Worm (Caenorhabditis elegans) whole organism, young adult: ENCODE measurements around the gene Y61A9LA.3.
A peak's percentile ranks its signal among the peaks of the same experiment; 100 is the strongest.

Experiments used
- B0019.2 ChIP-seq: fragments of 200-800 bp; sonication (Bioruptor generic); conservative IDR thresholded peaks from 2 replicates; pipeline ENCODE4 v1.3.6; 2022; ENCODE audit warnings: missing genetic modification reagents, missing genetic modification characterization, missing compliant biosample characterization
- B0261.1 ChIP-seq: sonication (generic microtip); optimal IDR thresholded peaks from 2 replicates; lab custom pipeline; 2016; ENCODE audit warnings: mild to moderate bottlenecking, missing genetic modification characterization, moderate library complexity, missing compliant biosample characterization
- B0336.3 ChIP-seq: fragments of 200-800 bp; sonication (Bioruptor generic); IDR thresholded peaks from 2 replicates; pipeline ENCODE4 v1.3.6; 2022; ENCODE audit warnings: missing genetic modification characterization, missing compliant biosample characterization
- C17E4.6 ChIP-seq: fragments of 200-800 bp; sonication (Bioruptor generic); IDR thresholded peaks from 2 replicates; pipeline ENCODE4 v1.3.6; 2022; ENCODE audit warnings: missing genetic modification reagents, missing genetic modification characterization, missing compliant biosample characterization
- D2030.7 ChIP-seq: fragments of 200-800 bp; sonication (Bioruptor generic); IDR thresholded peaks from 2 replicates; pipeline ENCODE4 v1.3.6; 2022; ENCODE audit warnings: missing genetic modification reagents, missing genetic modification characterization, missing compliant biosample characterization
- F57A8.1 ChIP-seq: fragments of 200-800 bp; sonication (Bioruptor generic); optimal IDR thresholded peaks from 2 replicates; lab custom pipeline; 2018; ENCODE audit warnings: mild to moderate bottlenecking, missing genetic modification characterization, moderate library complexity, missing compliant biosample characterization
- T26A5.8 ChIP-seq: sonication (generic microtip); optimal IDR thresholded peaks from 2 replicates; lab custom pipeline; 2016; ENCODE audit warnings: missing genetic modification characterization, missing compliant biosample characterization
- Y53F4B.3 ChIP-seq: fragments of 200-800 bp; sonication (Bioruptor generic); IDR thresholded peaks from 2 replicates; pipeline ENCODE4 v1.3.6; 2022; ENCODE audit warnings: missing genetic modification reagents, missing genetic modification characterization, missing compliant biosample characterization
- Y56A3A.18 ChIP-seq: fragments of 200-800 bp; sonication (Bioruptor generic); IDR thresholded peaks from 2 replicates; pipeline ENCODE4 v1.3.6; 2022; ENCODE audit warnings: missing genetic modification reagents, missing genetic modification characterization, missing compliant biosample characterization
- ZK185.1 ChIP-seq: sonication (generic microtip); optimal IDR thresholded peaks from 2 replicates; lab custom pipeline; 2016; ENCODE audit warnings: mild to moderate bottlenecking, missing genetic modification characterization, missing compliant biosample characterization; ENCODE audit not compliant: poor library complexity, severe bottlenecking
- akir-1 ChIP-seq: fragments of 200-800 bp; sonication (Bioruptor generic); optimal IDR thresholded peaks from 2 replicates; lab custom pipeline; 2018; ENCODE audit warnings: mild to moderate bottlenecking, missing genetic modification characterization, moderate library complexity, missing compliant biosample characterization
- aptf-3 ChIP-seq: fragments of 200-800 bp; sonication (Bioruptor generic); IDR thresholded peaks from 2 replicates; pipeline ENCODE4 v1.3.6; 2022; ENCODE audit warnings: missing genetic modification characterization, missing compliant biosample characterization
- atf-7 ChIP-seq: sonication (generic microtip); optimal IDR thresholded peaks from 2 replicates; lab custom pipeline; 2017; ENCODE audit warnings: mild to moderate bottlenecking, missing genetic modification characterization, missing compliant biosample characterization
- attf-6 ChIP-seq: fragments of 200-800 bp; sonication (Bioruptor generic); IDR thresholded peaks from 2 replicates; pipeline ENCODE4 v1.3.6; 2022; ENCODE audit warnings: missing genetic modification reagents, missing genetic modification characterization, missing compliant biosample characterization
- bed-1 ChIP-seq: fragments of 200-800 bp; sonication (Bioruptor generic); IDR thresholded peaks from 2 replicates; pipeline ENCODE4 v1.3.6; 2022; ENCODE audit warnings: missing genetic modification reagents, missing genetic modification characterization, missing compliant biosample characterization
- ccch-3 ChIP-seq: fragments of 200-800 bp; sonication (Bioruptor generic); optimal IDR thresholded peaks from 2 replicates; lab custom pipeline; 2018; ENCODE audit warnings: mild to moderate bottlenecking, missing genetic modification characterization, missing compliant biosample characterization
- cebp-1 ChIP-seq, 2 experiments: fragments of 200-800 bp in 1 of 2; sonication (Bioruptor generic) in 1 of 2; sonication (generic microtip) in 1 of 2; IDR thresholded peaks in 1 of 2; optimal IDR thresholded peaks in 1 of 2; 2 replicates each; pipeline versions ENCODE4 v1.3.6 to Lab custom; 2017 to 2022; ENCODE audit warnings: missing compliant biosample characterization in 2 of 2, missing genetic modification characterization in 2 of 2, mild to moderate bottlenecking in 1 of 2, missing genetic modification reagents in 1 of 2, moderate library complexity in 1 of 2
- ceh-91 ChIP-seq: fragments of 200-800 bp; sonication (Bioruptor generic); IDR thresholded peaks from 2 replicates; pipeline ENCODE4 v1.3.6; 2022; ENCODE audit warnings: missing genetic modification reagents, missing genetic modification characterization, missing compliant biosample characterization
- die-1 ChIP-seq: sonication (generic microtip); optimal IDR thresholded peaks from 2 replicates; lab custom pipeline; 2016; ENCODE audit warnings: missing genotype, mild to moderate bottlenecking, missing genetic modification characterization, missing compliant biosample characterization
- dox-1 ChIP-seq: fragments of 200-800 bp; sonication (Bioruptor generic); IDR thresholded peaks from 2 replicates; pipeline ENCODE4 v1.3.6; 2022; ENCODE audit warnings: missing genetic modification reagents, missing genetic modification characterization, missing compliant biosample characterization
- egl-18 ChIP-seq: fragments of 200-800 bp; sonication (Bioruptor generic); IDR thresholded peaks from 2 replicates; pipeline ENCODE4 v1.3.6; 2022; ENCODE audit warnings: missing genetic modification reagents, missing genetic modification characterization, missing compliant biosample characterization
- egrh-3 ChIP-seq: fragments of 200-800 bp; sonication (Bioruptor generic); IDR thresholded peaks from 2 replicates; pipeline ENCODE4 v1.3.6; 2022; ENCODE audit warnings: missing genetic modification reagents, missing genetic modification characterization, missing compliant biosample characterization
- ets-4 ChIP-seq: fragments of 200-800 bp; sonication (Bioruptor generic); optimal IDR thresholded peaks from 2 replicates; lab custom pipeline; 2018; ENCODE audit warnings: mild to moderate bottlenecking, missing genetic modification characterization, missing compliant biosample characterization
- fkh-3 ChIP-seq: sonication (generic microtip); optimal IDR thresholded peaks from 2 replicates; lab custom pipeline; 2016; ENCODE audit warnings: mild to moderate bottlenecking, missing genetic modification characterization, missing compliant biosample characterization
- him-1 ChIP-seq: sonication (generic microtip); optimal IDR thresholded peaks from 2 replicates; lab custom pipeline; 2016; ENCODE audit warnings: missing genotype, missing genetic modification reagents, missing genetic modification characterization, missing compliant biosample characterization
- hlh-12 ChIP-seq: sonication (generic microtip); optimal IDR thresholded peaks from 2 replicates; lab custom pipeline; 2016; ENCODE audit warnings: missing genetic modification characterization, missing compliant biosample characterization
- hmg-1.2 ChIP-seq: fragments of 200-800 bp; sonication (Bioruptor generic); IDR thresholded peaks from 2 replicates; pipeline ENCODE4 v1.3.6; 2022; ENCODE audit warnings: missing genetic modification reagents, missing genetic modification characterization, missing compliant biosample characterization
- lag-1 ChIP-seq: fragments of 200-800 bp; sonication (Bioruptor generic); IDR thresholded peaks from 2 replicates; pipeline ENCODE4 v1.3.6; 2022; ENCODE audit warnings: missing genetic modification reagents, missing genetic modification characterization, missing compliant biosample characterization
- let-607 ChIP-seq, 2 experiments: fragments of 200-800 bp in 1 of 2; sonication (Bioruptor generic) in 1 of 2; sonication (generic microtip) in 1 of 2; optimal IDR thresholded peaks; 2 replicates each; lab custom pipeline; 2016 to 2018; ENCODE audit warnings: mild to moderate bottlenecking in 2 of 2, missing compliant biosample characterization in 2 of 2, missing genetic modification characterization in 2 of 2, moderate library complexity in 2 of 2, missing genotype in 1 of 2
- lin-40 ChIP-seq: sonication (generic microtip); optimal IDR thresholded peaks from 2 replicates; lab custom pipeline; 2016; ENCODE audit warnings: missing genetic modification characterization, mild to moderate bottlenecking, missing compliant biosample characterization, missing genotype, missing genetic modification reagents
- lin-54 ChIP-seq: fragments of 200-800 bp; sonication (Bioruptor generic); optimal IDR thresholded peaks from 2 replicates; lab custom pipeline; 2018; ENCODE audit warnings: mild to moderate bottlenecking, missing genetic modification characterization, missing compliant biosample characterization
- madf-8 ChIP-seq: fragments of 200-800 bp; sonication (Bioruptor generic); conservative IDR thresholded peaks from 2 replicates; pipeline ENCODE4 v1.3.6; 2022; ENCODE audit warnings: missing genetic modification reagents, missing genetic modification characterization, missing compliant biosample characterization
- mxl-1 ChIP-seq: sonication (generic microtip); optimal IDR thresholded peaks from 2 replicates; lab custom pipeline; 2016; ENCODE audit warnings: missing genetic modification characterization, missing compliant biosample characterization
- nfya-1 ChIP-seq: sonication (generic microtip); optimal IDR thresholded peaks from 2 replicates; lab custom pipeline; 2017; ENCODE audit warnings: antibody characterized with exemption, missing compliant biosample characterization, missing genetic modification characterization, borderline replicate concordance; ENCODE audit not compliant: insufficient read depth
- nfyb-1 ChIP-seq: fragments of 200-800 bp; sonication (Bioruptor generic); IDR thresholded peaks from 2 replicates; pipeline ENCODE4 v1.3.6; 2022; ENCODE audit warnings: missing genetic modification reagents, missing genetic modification characterization, missing compliant biosample characterization
- nhr-179 ChIP-seq: sonication (generic microtip); optimal IDR thresholded peaks from 2 replicates; lab custom pipeline; 2016; ENCODE audit warnings: mild to moderate bottlenecking, missing genetic modification characterization, missing compliant biosample characterization
- nhr-90 ChIP-seq: sonication (generic microtip); optimal IDR thresholded peaks from 2 replicates; lab custom pipeline; 2016; ENCODE audit warnings: missing genotype, mild to moderate bottlenecking, missing genetic modification characterization, missing compliant biosample characterization
- pha-4 ChIP-seq: fragments of 150-350 bp; sonication (generic microtip); optimal IDR thresholded peaks from 2 replicates; lab custom pipeline; 2014; ENCODE audit warnings: missing biosample characterization, missing genetic modification reagents, missing genetic modification characterization
- repo-1 ChIP-seq: sonication (generic microtip); optimal IDR thresholded peaks from 2 replicates; lab custom pipeline; 2017; ENCODE audit warnings: mild to moderate bottlenecking, missing genetic modification characterization, missing compliant biosample characterization
- rpc-1 ChIP-seq, 2 experiments: fragments of 150-350 bp in 1 of 2; sonication (generic microtip) in 1 of 2; optimal IDR thresholded peaks; 2 replicates each; lab custom pipeline; 2014 to 2018; ENCODE audit warnings: missing biosample characterization in 1 of 2, missing genetic modification characterization in 1 of 2, missing genetic modification reagents in 1 of 2, missing genotype in 1 of 2
- tbx-9 ChIP-seq: sonication (generic microtip); optimal IDR thresholded peaks from 2 replicates; lab custom pipeline; 2016; ENCODE audit warnings: borderline replicate concordance, missing genetic modification characterization, inconsistent platforms, missing compliant biosample characterization
- ztf-18 ChIP-seq: sonication (generic microtip); optimal IDR thresholded peaks from 2 replicates; lab custom pipeline; 2016; ENCODE audit warnings: missing genotype, mild to moderate bottlenecking, missing genetic modification characterization, missing compliant biosample characterization
- ztf-26 ChIP-seq: sonication (generic microtip); optimal IDR thresholded peaks from 2 replicates; lab custom pipeline; 2017; ENCODE audit warnings: missing genetic modification characterization, missing compliant biosample characterization

Gene Y61A9LA.3

DNA sequence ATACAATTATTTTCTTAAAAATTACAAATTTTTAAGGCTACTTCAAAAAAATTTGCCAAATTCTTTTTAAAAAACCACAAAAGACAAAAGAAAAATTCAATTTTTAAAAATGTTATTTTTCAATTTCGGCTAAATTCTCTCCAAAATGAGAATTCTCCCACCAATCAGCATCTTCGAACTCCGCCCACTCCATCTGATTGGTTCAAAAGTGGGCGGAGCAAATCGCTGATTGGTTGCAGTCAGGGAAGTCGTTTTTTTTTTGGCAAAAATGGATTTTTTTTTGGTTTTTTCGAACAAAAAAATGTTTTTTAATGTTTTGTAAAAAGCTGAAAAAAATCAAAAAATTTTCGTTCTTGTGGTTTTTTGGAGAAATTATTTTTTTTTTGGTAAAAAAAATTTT, 31.1 kb upstream of the Y61A9LA.3 start:
- TF ChIP-seq fkh-3 = no peak
- TF ChIP-seq pha-4 = no peak
- TF ChIP-seq nfyb-1 (GFP tag; lab: Robert Waterston, UW) = peak; percentile 76
- TF ChIP-seq B0019.2 (GFP tag; lab: Robert Waterston, UW) = no peak

DNA sequence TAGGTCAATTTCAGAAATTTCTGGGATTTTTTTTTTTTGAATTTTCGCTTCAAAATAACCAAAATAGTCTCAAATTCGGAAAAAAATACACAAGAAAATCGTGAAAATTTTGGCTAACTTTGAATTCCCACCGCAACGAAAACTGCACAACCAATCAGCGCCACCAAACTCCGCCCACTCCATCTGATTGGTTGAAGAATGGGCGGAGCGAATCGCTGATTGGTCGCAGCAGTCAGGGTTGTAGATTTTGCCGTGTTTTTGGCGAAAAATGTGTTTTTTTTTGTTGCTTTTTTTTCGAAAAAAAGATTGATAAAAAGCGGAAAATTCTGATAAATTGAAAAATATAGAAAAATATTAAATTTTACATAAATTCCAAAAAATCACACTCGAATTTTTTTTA, 24.1 kb upstream of the Y61A9LA.3 start:
- TF ChIP-seq egrh-3 (GFP tag; lab: Robert Waterston, UW) (no peak), nfyb-1 (GFP tag; lab: Robert Waterston, UW) (peak; percentile 45; the same call in 1 of the 2 replicates), C17E4.6 (no peak), lin-54 (no peak), ceh-91 (GFP tag; lab: Robert Waterston, UW) (no peak), F57A8.1 (GFP tag; lab: Kevin White, UChicago) (no peak)

DNA sequence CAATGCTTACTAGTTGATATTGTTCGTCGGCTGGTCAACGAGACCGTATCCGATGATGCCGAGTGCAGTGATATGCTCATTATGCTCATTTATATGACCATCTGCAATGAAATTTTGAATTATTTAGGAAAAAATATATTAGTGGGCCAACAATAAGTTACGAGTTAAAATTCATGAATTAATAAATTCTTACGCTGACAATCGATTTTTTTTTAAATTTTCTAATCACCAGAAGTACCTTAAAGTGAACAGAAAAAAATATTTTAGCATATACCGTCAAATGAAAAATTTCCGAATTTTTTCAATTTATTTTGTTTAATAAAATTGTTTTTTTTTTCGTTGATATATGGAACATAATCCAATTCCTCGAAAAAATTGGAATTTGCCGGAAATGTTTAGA, 21.7 kb upstream of the Y61A9LA.3 start, which contains the start of gene sos-1:
sos-1 (minus strand) TSS at position 101 of the 400 bp plus-strand sequence.
- no peak for TF ChIP-seq nfyb-1 (GFP tag; lab: Robert Waterston, UW)
- TF ChIP-seq akir-1 (GFP tag; lab: Kevin White, UChicago) = no peak
- no peak for TF ChIP-seq bed-1 (GFP tag; lab: Robert Waterston, UW)
- no peak for TF ChIP-seq atf-7 (tag; lab: Kevin White, UChicago)
- no peak for TF ChIP-seq repo-1 (tag; lab: Kevin White, UChicago)
- TF ChIP-seq die-1 (tag; lab: Kevin White, UChicago) = no peak
- TF ChIP-seq aptf-3 (GFP tag; lab: Robert Waterston, UW) = no peak
- TF ChIP-seq attf-6 (GFP tag; lab: Robert Waterston, UW) = no peak
- no peak for TF ChIP-seq madf-8
- TF ChIP-seq F57A8.1 (GFP tag; lab: Kevin White, UChicago) = no peak
- TF ChIP-seq nhr-90 (tag; lab: Kevin White, UChicago) = no peak
- no peak for TF ChIP-seq tbx-9 (tag; lab: Kevin White, UChicago)
- TF ChIP-seq Y56A3A.18 (GFP tag; lab: Robert Waterston, UW) = no peak
- no peak for TF ChIP-seq ztf-18 (tag; lab: Kevin White, UChicago)
- TF ChIP-seq cebp-1 (GFP tag; IDR thresholded peaks at IDR 0.05; lab: Robert Waterston, UW) = no peak
- TF ChIP-seq cebp-1 (tag; optimal IDR thresholded peaks at IDR 0.05; lab: Kevin White, UChicago) = no peak
- no peak for TF ChIP-seq ets-4
- TF ChIP-seq egrh-3 (GFP tag; lab: Robert Waterston, UW) = no peak
- TF ChIP-seq T26A5.8 = no peak

DNA sequence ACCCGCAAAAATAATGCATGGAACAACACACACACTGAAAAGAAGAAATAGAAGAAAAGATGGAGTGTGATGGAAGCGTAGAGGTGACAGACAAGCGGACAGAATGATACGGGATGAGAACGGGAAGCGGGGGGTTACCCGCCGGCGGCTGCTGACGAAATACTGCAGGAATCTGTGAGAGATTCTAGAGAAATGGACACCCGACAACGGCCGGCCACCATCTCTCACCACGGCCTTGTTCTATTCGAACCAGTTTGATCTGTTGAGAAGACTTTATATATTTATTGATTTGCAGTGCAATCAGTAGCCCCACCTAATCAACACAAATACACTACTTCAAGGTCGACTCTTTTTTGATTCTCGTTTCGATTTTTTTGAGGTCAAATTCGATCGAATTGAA, 20.5 kb upstream of the Y61A9LA.3 start:
- no peak for TF ChIP-seq lag-1 (GFP tag; lab: Robert Waterston, UW)
- TF ChIP-seq Y56A3A.18 (GFP tag; lab: Robert Waterston, UW) = no peak
- TF ChIP-seq nfya-1 (tag; lab: Kevin White, UChicago) = no peak
- TF ChIP-seq hlh-12 (tag; lab: Kevin White, UChicago) = no peak
- TF ChIP-seq rpc-1 (optimal IDR thresholded peaks at IDR 0.05; lab: Kevin White, UChicago) = no peak
- TF ChIP-seq rpc-1 (tag; optimal IDR thresholded peaks at IDR 0.05; lab: Kevin White, UChicago) = no peak
- no peak for TF ChIP-seq ZK185.1 (tag; lab: Kevin White, UChicago)
- peak in 1 of 2 experiments; percentile 7 for TF ChIP-seq let-607 (tag; optimal IDR thresholded peaks at IDR 0.05; lab: Kevin White, UChicago)
- TF ChIP-seq ccch-3 (GFP tag; lab: Kevin White, UChicago) = no peak
- no peak for TF ChIP-seq tbx-9 (tag; lab: Kevin White, UChicago)
- peak; percentile 13 for TF ChIP-seq ztf-26
- no peak for TF ChIP-seq C17E4.6
- no peak for TF ChIP-seq nhr-179 (tag; lab: Kevin White, UChicago)
- TF ChIP-seq him-1 = no peak
- TF ChIP-seq Y53F4B.3 (GFP tag; lab: Robert Waterston, UW) = no peak
- TF ChIP-seq D2030.7 (GFP tag; lab: Robert Waterston, UW) = no peak
- TF ChIP-seq egl-18 (GFP tag; lab: Robert Waterston, UW) = no peak
- 0 out of 2 replicates have a peak, but pooled peaks have one; percentile 24 for TF ChIP-seq B0336.3 (GFP tag; lab: Robert Waterston, UW)
- TF ChIP-seq mxl-1 (tag; lab: Kevin White, UChicago) = no peak
- peak; percentile 49; the same call in 1 of the 2 replicates for TF ChIP-seq hmg-1.2 (GFP tag; lab: Robert Waterston, UW)
- no peak for TF ChIP-seq B0261.1 (tag; lab: Kevin White, UChicago)
- TF ChIP-seq dox-1 (GFP tag; lab: Robert Waterston, UW) = no peak
- no peak for TF ChIP-seq madf-8
- peak; percentile 17 for TF ChIP-seq lin-40 (tag; lab: Kevin White, UChicago)
